In the genomic region with DNA sequence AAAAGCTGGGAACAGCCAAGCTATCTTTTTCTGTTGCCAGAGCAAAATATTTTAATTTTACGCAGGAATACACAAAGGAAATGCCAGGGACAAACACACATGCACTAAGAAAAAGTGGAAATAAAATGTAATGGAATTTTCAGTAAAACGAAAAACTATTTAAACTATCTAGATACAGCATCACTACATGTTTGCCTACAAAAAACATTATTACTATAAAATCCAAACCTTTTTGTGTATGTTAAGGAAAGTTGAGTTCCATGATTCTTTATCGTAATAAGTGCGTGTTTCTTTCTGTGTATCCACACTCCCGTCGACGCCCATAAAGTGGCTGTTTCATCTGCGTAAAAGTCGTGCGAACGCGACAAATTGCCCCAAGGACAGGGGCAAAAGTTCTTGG, we compare ENCODE assay signal across 1 fruit fly cellular context.
A peak's percentile ranks its signal among the peaks of the same experiment; 100 is the strongest.
TF ChIP-seq lines count a peak whose summit lies in the region.

No protein-coding gene starts in this region.

TF ChIP-seq in whole organism, embryonic, 481 proteins besides CTCF, POLR2A, EP300 and RAD21 (continued from another document):
- TF ChIP-seq CG10979 (tag; optimal IDR thresholded peaks at IDR 0.05; lab: Kevin White, UChicago) = peak; percentile 17
- peak in 1 of 2 experiments; percentile 1 for TF ChIP-seq eve (GFP tag; optimal IDR thresholded peaks at IDR 0.05; lab: Kevin White, UChicago)
- TF ChIP-seq HLH3B (GFP tag; IDR thresholded peaks at IDR 0.05; lab: Robert Waterston, UW) = 0 out of 2 replicates have a peak, but pooled peaks have one; percentile 7
- no peak for TF ChIP-seq vnd (GFP tag; IDR thresholded peaks at IDR 0.05; lab: Robert Waterston, UW; ENCODE audit: partially characterized antibody)
- peak; percentile 46 for TF ChIP-seq CG2120 (GFP tag; optimal IDR thresholded peaks at IDR 0.05; lab: Kevin White, UChicago)
- TF ChIP-seq chn (GFP tag; optimal IDR thresholded peaks at IDR 0.05; lab: Kevin White, UChicago) = no peak
- peak; percentile 20 for TF ChIP-seq Fer3 (tag; optimal IDR thresholded peaks at IDR 0.05; lab: Kevin White, UChicago)
- no peak for TF ChIP-seq gt (GFP tag; IDR thresholded peaks at IDR 0.05; lab: Robert Waterston, UW)
- peak; percentile 28 for TF ChIP-seq CG30403 (GFP tag; optimal IDR thresholded peaks at IDR 0.05; lab: Kevin White, UChicago)
- peak in 1 of 2 experiments; percentile 40 for TF ChIP-seq bsh (GFP tag; optimal IDR thresholded peaks at IDR 0.05; lab: Kevin White, UChicago)
- TF ChIP-seq nmo (GFP tag; optimal IDR thresholded peaks at IDR 0.05; lab: Kevin White, UChicago) = peak; percentile 14
- TF ChIP-seq CG2129 (GFP tag; IDR thresholded peaks at IDR 0.05; lab: Robert Waterston, UW; ENCODE audit: partially characterized antibody) = no peak
- peak; percentile 3 for TF ChIP-seq CG17385 (GFP tag; optimal IDR thresholded peaks at IDR 0.05; lab: Kevin White, UChicago)
- no peak for TF ChIP-seq Optix (GFP tag; IDR thresholded peaks at IDR 0.05; lab: Robert Waterston, UW)
- TF ChIP-seq E2f2 (GFP tag; IDR thresholded peaks at IDR 0.05; lab: Robert Waterston, UW) = 0 out of 2 replicates have a peak, but pooled peaks have one; percentile 16
- peak; percentile 4 for TF ChIP-seq CG4820 (GFP tag; optimal IDR thresholded peaks at IDR 0.05; lab: Kevin White, UChicago)
- peak; percentile 46 for TF ChIP-seq grau (tag; optimal IDR thresholded peaks at IDR 0.05; lab: Kevin White, UChicago)
- TF ChIP-seq CG18599 (GFP tag; optimal IDR thresholded peaks at IDR 0.05; lab: Kevin White, UChicago) = peak; percentile 43
- peak; percentile 26 for TF ChIP-seq CG2712 (tag; optimal IDR thresholded peaks at IDR 0.05; lab: Kevin White, UChicago)
- TF ChIP-seq HHEX (GFP tag; optimal IDR thresholded peaks at IDR 0.05; lab: Kevin White, UChicago) = peak; percentile 17
- peak; percentile 38 for TF ChIP-seq Sox102F (GFP tag; optimal IDR thresholded peaks at IDR 0.05; lab: Kevin White, UChicago)
- TF ChIP-seq ci (GFP tag; IDR thresholded peaks at IDR 0.05; lab: Robert Waterston, UW) = 0 out of 3 replicates have a peak, but pooled peaks have one; percentile 22
- peak; percentile 34 for TF ChIP-seq PHDP (tag; optimal IDR thresholded peaks at IDR 0.05; lab: Kevin White, UChicago)
- TF ChIP-seq CG1603 (tag; optimal IDR thresholded peaks at IDR 0.05; lab: Kevin White, UChicago) = peak; percentile 2
- TF ChIP-seq CG7556 (GFP tag; optimal IDR thresholded peaks at IDR 0.05; lab: Kevin White, UChicago) = peak; percentile 54
- peak; percentile 34 for TF ChIP-seq unpg (GFP tag; optimal IDR thresholded peaks at IDR 0.05; lab: Kevin White, UChicago)
- peak; percentile 59 for TF ChIP-seq CG2678 (tag; optimal IDR thresholded peaks at IDR 0.05; lab: Kevin White, UChicago)
- TF ChIP-seq CG7745 (tag; optimal IDR thresholded peaks at IDR 0.05; lab: Kevin White, UChicago) = no peak
- TF ChIP-seq dmrt99B (tag; optimal IDR thresholded peaks at IDR 0.05; lab: Kevin White, UChicago) = peak; percentile 56
- TF ChIP-seq Rfx (GFP tag; IDR thresholded peaks at IDR 0.05; lab: Robert Waterston, UW) = 0 out of 2 replicates have a peak, but pooled peaks have one; percentile 13
- TF ChIP-seq CG11093 (GFP tag; IDR thresholded peaks at IDR 0.05; lab: Robert Waterston, UW) = 0 out of 3 replicates have a peak, but pooled peaks have one; percentile 15
- peak; percentile 9 for TF ChIP-seq mam (GFP tag; optimal IDR thresholded peaks at IDR 0.05; lab: Kevin White, UChicago)
- peak; percentile 64 for TF ChIP-seq gem (tag; optimal IDR thresholded peaks at IDR 0.05; lab: Kevin White, UChicago)
- TF ChIP-seq Ada2b (GFP tag; IDR thresholded peaks at IDR 0.05; lab: Robert Waterston, UW) = 0 out of 2 replicates have a peak, but pooled peaks have one; percentile 18
- TF ChIP-seq phol (tag; optimal IDR thresholded peaks at IDR 0.05; lab: Kevin White, UChicago) = peak; percentile 27
- TF ChIP-seq CG15269 (tag; optimal IDR thresholded peaks at IDR 0.05; lab: Kevin White, UChicago) = peak; percentile 20
- TF ChIP-seq CG17361 (GFP tag; IDR thresholded peaks at IDR 0.05; lab: Robert Waterston, UW) = 0 out of 3 replicates have a peak, but pooled peaks have one; percentile 21
- peak; percentile 1 for TF ChIP-seq zf30C (GFP tag; optimal IDR thresholded peaks at IDR 0.05; lab: Kevin White, UChicago)
- TF ChIP-seq CG8924 (tag; optimal IDR thresholded peaks at IDR 0.05; lab: Kevin White, UChicago) = no peak
- no peak for TF ChIP-seq NK7.1 (GFP tag; optimal IDR thresholded peaks at IDR 0.05; lab: Kevin White, UChicago)
- peak; percentile 22 for TF ChIP-seq CG18262 (tag; optimal IDR thresholded peaks at IDR 0.05; lab: Kevin White, UChicago)
- peak; percentile 65; the same call in 2 of the 3 replicates for TF ChIP-seq row (GFP tag; IDR thresholded peaks at IDR 0.05; lab: Robert Waterston, UW)
- peak; percentile 30 for TF ChIP-seq lab (GFP tag; optimal IDR thresholded peaks at IDR 0.05; lab: Kevin White, UChicago)
- TF ChIP-seq tgo (GFP tag; IDR thresholded peaks at IDR 0.05; lab: Robert Waterston, UW) = peak; percentile 26; the same call in 1 of the 3 replicates
- TF ChIP-seq CG6689 (GFP tag; IDR thresholded peaks at IDR 0.05; lab: Robert Waterston, UW) = peak; percentile 30; the same call in 1 of the 2 replicates
- peak; percentile 9 for TF ChIP-seq bab2 (GFP tag; optimal IDR thresholded peaks at IDR 0.05; lab: Kevin White, UChicago)
- TF ChIP-seq HLHmδ (GFP tag; optimal IDR thresholded peaks at IDR 0.05; lab: Kevin White, UChicago) = no peak
- no peak for TF ChIP-seq sob (GFP tag; IDR thresholded peaks at IDR 0.05; lab: Robert Waterston, UW)
- TF ChIP-seq ham (GFP tag; IDR thresholded peaks at IDR 0.05; lab: Robert Waterston, UW) = no peak
- peak; percentile 29; the same call in 1 of the 2 replicates for TF ChIP-seq CG31441 (GFP tag; IDR thresholded peaks at IDR 0.05; lab: Robert Waterston, UW)
- peak; percentile 44 for TF ChIP-seq Meics (GFP tag; optimal IDR thresholded peaks at IDR 0.05; lab: Kevin White, UChicago)
- TF ChIP-seq zfh2 (GFP tag; optimal IDR thresholded peaks at IDR 0.05; lab: Kevin White, UChicago) = no peak
- TF ChIP-seq CG10209 (GFP tag; optimal IDR thresholded peaks at IDR 0.05; lab: Kevin White, UChicago) = peak; percentile 2
- peak; percentile 32 for TF ChIP-seq Oli (tag; optimal IDR thresholded peaks at IDR 0.05; lab: Kevin White, UChicago)
- no peak for TF ChIP-seq slp2 (GFP tag; optimal IDR thresholded peaks at IDR 0.05; lab: Kevin White, UChicago)
